Fruit fly (Drosophila melanogaster) whole organism, embryonic: ENCODE data around the gene fzy.

Experiments used
- Atf3 ChIP-seq: fragments of 200-800 bp; sonication (Bioruptor generic); optimal IDR thresholded peaks from 3 replicates; lab custom pipeline; 2016; ENCODE audit warnings: missing biosample characterization, missing genetic modification characterization
- Bdp1 ChIP-seq: fragments of 200-800 bp; sonication (Bioruptor generic); optimal IDR thresholded peaks from 3 replicates; lab custom pipeline; 2016; ENCODE audit warnings: missing biosample characterization, missing genetic modification characterization
- CG11085 ChIP-seq: fragments of 200-800 bp; sonication (Bioruptor generic); IDR thresholded peaks from 2 replicates; pipeline ENCODE4 v1.3.6; 2022; ENCODE audit warnings: missing biosample characterization, missing genetic modification characterization
- CG12236 ChIP-seq: fragments of 200-800 bp; sonication (Bioruptor generic); optimal IDR thresholded peaks from 2 replicates; lab custom pipeline; 2016; ENCODE audit warnings: missing biosample characterization, missing genetic modification characterization
- CG12744 ChIP-seq: fragments of 200-800 bp; sonication (Bioruptor generic); optimal IDR thresholded peaks from 2 replicates; lab custom pipeline; 2016; ENCODE audit warnings: missing biosample characterization, missing genetic modification characterization
- CG12942 ChIP-seq: fragments of 200-800 bp; sonication (Bioruptor generic); optimal IDR thresholded peaks from 3 replicates; lab custom pipeline; 2016; ENCODE audit warnings: missing biosample characterization, missing genetic modification characterization
- CG15073 ChIP-seq: fragments of 200-800 bp; sonication (Bioruptor generic); optimal IDR thresholded peaks from 2 replicates; lab custom pipeline; 2016; ENCODE audit warnings: missing biosample characterization, missing genetic modification characterization
- CG1603 ChIP-seq: fragments of 200-800 bp; sonication (Bioruptor generic); optimal IDR thresholded peaks from 2 replicates; lab custom pipeline; 2019; ENCODE audit warnings: missing biosample characterization, mild to moderate bottlenecking, missing genetic modification characterization, moderate library complexity
- CG18764 ChIP-seq: fragments of 200-800 bp; sonication (Bioruptor generic); optimal IDR thresholded peaks from 3 replicates; lab custom pipeline; 2016; ENCODE audit warnings: missing biosample characterization, missing genetic modification characterization
- CG3995 ChIP-seq: fragments of 200-800 bp; sonication (Bioruptor generic); optimal IDR thresholded peaks from 3 replicates; lab custom pipeline; 2016; ENCODE audit warnings: missing biosample characterization, missing genetic modification characterization
- CG4282 ChIP-seq: fragments of 200-800 bp; sonication (Bioruptor generic); optimal IDR thresholded peaks from 2 replicates; lab custom pipeline; 2016; ENCODE audit warnings: missing biosample characterization, missing genetic modification characterization
- CG4360 ChIP-seq: fragments of 200-800 bp; sonication (Bioruptor generic); IDR thresholded peaks from 2 replicates; pipeline ENCODE4 v1.3.6; 2022; ENCODE audit warnings: missing biosample characterization, missing genetic modification characterization
- CG4617 ChIP-seq: fragments of 200-800 bp; sonication (Bioruptor generic); optimal IDR thresholded peaks from 3 replicates; lab custom pipeline; 2016; ENCODE audit warnings: missing biosample characterization, missing genetic modification characterization, borderline replicate concordance
- CG5245 ChIP-seq: fragments of 200-800 bp; sonication (Bioruptor generic); optimal IDR thresholded peaks from 3 replicates; lab custom pipeline; 2016; ENCODE audit warnings: missing biosample characterization, missing genetic modification characterization
- CG6683 ChIP-seq: fragments of 200-800 bp; sonication (Bioruptor generic); optimal IDR thresholded peaks from 2 replicates; lab custom pipeline; 2017; ENCODE audit warnings: missing biosample characterization, mild to moderate bottlenecking, missing genetic modification characterization, missing genetic modification reagents
- CG7372 ChIP-seq: fragments of 200-800 bp; sonication (Bioruptor generic); IDR thresholded peaks from 2 replicates; pipeline ENCODE4 v1.3.6; 2022; ENCODE audit warnings: missing biosample characterization, missing genetic modification characterization
- CG8478 ChIP-seq: fragments of >200 bp; optimal IDR thresholded peaks from 2 replicates; lab custom pipeline; 2018
- CG9727 ChIP-seq: fragments of 200-800 bp; sonication (Bioruptor generic); optimal IDR thresholded peaks from 3 replicates; lab custom pipeline; 2017; ENCODE audit warnings: missing biosample characterization, mild to moderate bottlenecking, missing genetic modification characterization
- CrebB ChIP-seq: fragments of 200-800 bp; sonication (Bioruptor generic); optimal IDR thresholded peaks from 3 replicates; lab custom pipeline; 2018; ENCODE audit warnings: missing biosample characterization, mild to moderate bottlenecking, missing genetic modification characterization
- Dfd ChIP-seq, 2 experiments: fragments of >200 bp; optimal IDR thresholded peaks; 2 replicates each; lab custom pipeline; 2017; ENCODE audit warnings: missing biosample characterization in 2 of 2, missing genetic modification characterization in 2 of 2
- Dll ChIP-seq: fragments of 200-800 bp; sonication (Bioruptor generic); IDR thresholded peaks from 4 replicates; pipeline ENCODE4 v1.3.6; 2022; ENCODE audit warnings: missing biosample characterization, missing genetic modification characterization; ENCODE audit not compliant: partially characterized antibody
- Hey ChIP-seq: fragments of 200-800 bp; sonication (Bioruptor generic); optimal IDR thresholded peaks from 3 replicates; lab custom pipeline; 2018; ENCODE audit warnings: missing biosample characterization, mild to moderate bottlenecking, missing genetic modification characterization
- Lhr ChIP-seq: fragments of 200-800 bp; sonication (Bioruptor generic); optimal IDR thresholded peaks from 3 replicates; lab custom pipeline; 2017; ENCODE audit warnings: mild to moderate bottlenecking, missing biosample characterization, missing genetic modification reagents, missing genetic modification characterization
- Sin3A ChIP-seq: fragments of >200 bp; optimal IDR thresholded peaks from 2 replicates; lab custom pipeline; 2018
- Sox102F ChIP-seq: fragments of 200-800 bp; sonication (Bioruptor generic); optimal IDR thresholded peaks from 2 replicates; lab custom pipeline; 2018; ENCODE audit warnings: missing biosample characterization, mild to moderate bottlenecking, missing genetic modification characterization, moderate library complexity
- Usf ChIP-seq: fragments of 200-800 bp; sonication (Bioruptor generic); optimal IDR thresholded peaks from 2 replicates; lab custom pipeline; 2017; ENCODE audit warnings: missing genotype, missing biosample characterization, missing genetic modification characterization
- Xbp1 ChIP-seq: fragments of 200-800 bp; sonication (Bioruptor generic); optimal IDR thresholded peaks from 3 replicates; lab custom pipeline; 2016; ENCODE audit warnings: missing biosample characterization, mild to moderate bottlenecking, missing genetic modification characterization
- Xrp1 ChIP-seq: fragments of 200-800 bp; sonication (Bioruptor generic); IDR thresholded peaks from 2 replicates; pipeline ENCODE4 v1.3.6; 2022; ENCODE audit warnings: missing biosample characterization, missing genetic modification characterization
- YL-1 ChIP-seq: fragments of 200-800 bp; sonication (Bioruptor generic); optimal IDR thresholded peaks from 3 replicates; lab custom pipeline; 2017; ENCODE audit warnings: missing biosample characterization, mild to moderate bottlenecking, missing genetic modification characterization
- ac ChIP-seq: fragments of 200-800 bp; sonication (Bioruptor generic); optimal IDR thresholded peaks from 3 replicates; lab custom pipeline; 2017; ENCODE audit warnings: missing biosample characterization, mild to moderate bottlenecking, missing genetic modification characterization
- bab2 ChIP-seq: fragments of 200-800 bp; sonication (Bioruptor generic); optimal IDR thresholded peaks from 2 replicates; lab custom pipeline; 2016; ENCODE audit warnings: missing biosample characterization, missing genetic modification characterization
- bigmax ChIP-seq: fragments of 200-800 bp; sonication (Bioruptor generic); optimal IDR thresholded peaks from 2 replicates; lab custom pipeline; 2018; ENCODE audit warnings: missing biosample characterization, mild to moderate bottlenecking, missing genetic modification characterization
- bsh ChIP-seq, 2 experiments: fragments of 200-800 bp; sonication (Bioruptor generic); optimal IDR thresholded peaks; 2 replicates each; lab custom pipeline; 2017 to 2018; ENCODE audit warnings: mild to moderate bottlenecking in 2 of 2, missing biosample characterization in 2 of 2, missing genetic modification characterization in 2 of 2, moderate library complexity in 1 of 2
- btn ChIP-seq: fragments of 200-800 bp; sonication (Bioruptor generic); optimal IDR thresholded peaks from 2 replicates; lab custom pipeline; 2016; ENCODE audit warnings: missing biosample characterization, missing genetic modification characterization
- cad ChIP-seq: fragments of >200 bp; optimal IDR thresholded peaks from 2 replicates; lab custom pipeline; 2017; ENCODE audit warnings: missing biosample characterization, missing genetic modification characterization
- cato ChIP-seq: fragments of 200-800 bp; sonication (Bioruptor generic); optimal IDR thresholded peaks from 2 replicates; lab custom pipeline; 2016; ENCODE audit warnings: missing biosample characterization, missing genetic modification characterization, borderline replicate concordance
- chn ChIP-seq: fragments of 200-800 bp; sonication (Bioruptor generic); optimal IDR thresholded peaks from 2 replicates; lab custom pipeline; 2016; ENCODE audit warnings: missing biosample characterization, missing genetic modification characterization
- ci ChIP-seq: fragments of 200-800 bp; sonication (Bioruptor generic); IDR thresholded peaks from 3 replicates; pipeline ENCODE4 v1.3.6; 2022; ENCODE audit warnings: missing biosample characterization, missing genetic modification characterization
- cwo ChIP-seq: fragments of 200-800 bp; sonication (Bioruptor generic); optimal IDR thresholded peaks from 3 replicates; lab custom pipeline; 2017; ENCODE audit warnings: missing biosample characterization, missing genetic modification characterization, mild to moderate bottlenecking, moderate library complexity, missing genetic modification reagents
- fd3F ChIP-seq: fragments of 200-800 bp; sonication (Bioruptor generic); optimal IDR thresholded peaks from 2 replicates; lab custom pipeline; 2018; ENCODE audit warnings: missing biosample characterization, mild to moderate bottlenecking, missing genetic modification characterization, moderate library complexity
- gt ChIP-seq: fragments of 200-800 bp; sonication (Bioruptor generic); IDR thresholded peaks from 2 replicates; pipeline ENCODE4 v1.3.6; 2022; ENCODE audit warnings: missing biosample characterization, missing genetic modification characterization
- h ChIP-seq: fragments of >200 bp; optimal IDR thresholded peaks from 2 replicates; lab custom pipeline; 2017
- luna ChIP-seq: fragments of 200-800 bp; sonication (Bioruptor generic); optimal IDR thresholded peaks from 2 replicates; lab custom pipeline; 2016; ENCODE audit warnings: missing biosample characterization, missing genetic modification characterization
- phol ChIP-seq: fragments of 200-800 bp; sonication (Bioruptor generic); optimal IDR thresholded peaks from 3 replicates; lab custom pipeline; 2018; ENCODE audit warnings: missing biosample characterization, mild to moderate bottlenecking, missing genetic modification characterization, moderate library complexity
- pita ChIP-seq: fragments of 200-800 bp; sonication (Bioruptor generic); optimal IDR thresholded peaks from 2 replicates; lab custom pipeline; 2017; ENCODE audit warnings: missing biosample characterization, mild to moderate bottlenecking, missing genetic modification characterization
- prd ChIP-seq, 3 experiments: fragments of >200 bp in 2 of 3; fragments of 200-800 bp in 1 of 3; sonication (Bioruptor generic) in 1 of 3; optimal IDR thresholded peaks in 2 of 3; IDR thresholded peaks in 1 of 3; 2 replicates in 2 of 3; 3 replicates in 1 of 3; pipeline versions ENCODE4 v1.3.6 to Lab custom; 2017 to 2022; ENCODE audit warnings: missing biosample characterization in 1 of 3, missing genetic modification characterization in 1 of 3
- psq ChIP-seq: fragments of 200-800 bp; sonication (Bioruptor generic); optimal IDR thresholded peaks from 2 replicates; lab custom pipeline; 2017; ENCODE audit warnings: missing biosample characterization, missing genetic modification characterization
- pum ChIP-seq: fragments of 200-800 bp; sonication (Bioruptor generic); optimal IDR thresholded peaks from 2 replicates; lab custom pipeline; 2016; ENCODE audit warnings: missing biosample characterization, missing genetic modification characterization
- sr ChIP-seq: fragments of 200-800 bp; sonication (Bioruptor generic); IDR thresholded peaks from 3 replicates; pipeline ENCODE4 v1.3.6; 2022; ENCODE audit warnings: missing biosample characterization, missing genetic modification characterization
- zen2 ChIP-seq: fragments of 200-800 bp; sonication (Bioruptor generic); IDR thresholded peaks from 3 replicates; pipeline ENCODE4 v1.3.6; 2022; ENCODE audit warnings: missing biosample characterization, missing genetic modification characterization; ENCODE audit not compliant: partially characterized antibody

Gene fzy

dm6 chr2L:16325515-16326257, 14.9 kb downstream of the fzy start, which contains the start of gene cact (continued):
- TF ChIP-seq Lhr, result peak; percentile 87
- peak; percentile 89 for TF ChIP-seq cwo (GFP tag; lab: Kevin White, UChicago)
- TF ChIP-seq Sox102F, result peak; percentile 95
- peak; percentile 71; the same call in 1 of the 2 replicates for TF ChIP-seq gt (GFP tag; lab: Robert Waterston, UW)
- peak; percentile 41 for TF ChIP-seq CG4617 (GFP tag; lab: Kevin White, UChicago)
- peak; percentile 89 for TF ChIP-seq Bdp1 (GFP tag; lab: Kevin White, UChicago)
- TF ChIP-seq Dll (GFP tag; lab: Robert Waterston, UW), result peak; percentile 66
- TF ChIP-seq zen2 (GFP tag; lab: Robert Waterston, UW), result no peak
- peak; percentile 25; the same call in 1 of the 3 replicates for TF ChIP-seq sr
- peak; percentile 58 for TF ChIP-seq Hey (tag; lab: Kevin White, UChicago)
- TF ChIP-seq CG5245 (GFP tag; lab: Kevin White, UChicago), result peak; percentile 82
- peak; percentile 79 for TF ChIP-seq CG4282 (GFP tag; lab: Kevin White, UChicago)
- peak; percentile 92 for TF ChIP-seq CG12236 (GFP tag; lab: Kevin White, UChicago)
- TF ChIP-seq CG8478 (lab: Kevin White, UChicago), result no peak
- TF ChIP-seq CrebB, result peak; percentile 81
- TF ChIP-seq cato (GFP tag; lab: Kevin White, UChicago), result peak; percentile 86
- TF ChIP-seq CG6683 (GFP tag; lab: Kevin White, UChicago), result peak; percentile 79
- TF ChIP-seq Dfd (GFP tag; optimal IDR thresholded peaks at IDR 0.05; lab: Kevin White, UChicago), result no peak
- no peak for TF ChIP-seq pita (GFP tag; lab: Kevin White, UChicago)
- TF ChIP-seq Atf3 (GFP tag; lab: Kevin White, UChicago), result peak; percentile 91
- TF ChIP-seq CG12744 (GFP tag; lab: Kevin White, UChicago), result peak; percentile 93
- TF ChIP-seq Sin3A (lab: Kevin White, UChicago), result peak; percentile 45
- peak; percentile 41 to 94 for TF ChIP-seq bsh (GFP tag; optimal IDR thresholded peaks at IDR 0.05; lab: Kevin White, UChicago)
- peak; percentile 68 for TF ChIP-seq luna (GFP tag; lab: Kevin White, UChicago)
- peak; percentile 72 for TF ChIP-seq psq (GFP tag; lab: Kevin White, UChicago)
- TF ChIP-seq CG15073 (GFP tag; lab: Kevin White, UChicago), result peak; percentile 63
- peak; percentile 90 for TF ChIP-seq CG12942 (GFP tag; lab: Kevin White, UChicago)
- TF ChIP-seq phol (tag; lab: Kevin White, UChicago), result peak; percentile 95
- peak; percentile 94 for TF ChIP-seq chn
- TF ChIP-seq CG4360 (GFP tag; lab: Robert Waterston, UW), result peak; percentile 90
- peak; percentile 85 for TF ChIP-seq CG18764 (GFP tag; lab: Kevin White, UChicago)
- TF ChIP-seq btn (GFP tag; lab: Kevin White, UChicago), result peak; percentile 77
- TF ChIP-seq ci (GFP tag; lab: Robert Waterston, UW), result peak; percentile 89
- TF ChIP-seq Xbp1, result peak; percentile 96
- peak; percentile 4 for TF ChIP-seq bigmax (GFP tag; lab: Kevin White, UChicago)
- TF ChIP-seq prd (optimal IDR thresholded peaks at IDR 0.05; lab: Kevin White, UChicago), result no peak
- peak; percentile 94 for TF ChIP-seq prd (GFP tag; IDR thresholded peaks at IDR 0.05; lab: Robert Waterston, UW)
- peak; percentile 70 for TF ChIP-seq YL-1 (GFP tag; lab: Kevin White, UChicago)
- peak; percentile 72 for TF ChIP-seq ac
- TF ChIP-seq pum, result peak; percentile 96
- TF ChIP-seq Usf (GFP tag; lab: Kevin White, UChicago), result peak; percentile 80
- TF ChIP-seq CG11085, result peak; percentile 71
- TF ChIP-seq cad (GFP tag; lab: Kevin White, UChicago), result no peak
- TF ChIP-seq CG9727, result peak; percentile 95
- TF ChIP-seq CG7372 (GFP tag; lab: Robert Waterston, UW), result peak; percentile 84
- no peak for TF ChIP-seq h (lab: Kevin White, UChicago)
- peak; percentile 50 for TF ChIP-seq CG1603
- peak; percentile 56 for TF ChIP-seq CG3995
- TF ChIP-seq Xrp1, result peak; percentile 95
- peak; percentile 88 for TF ChIP-seq fd3F
- TF ChIP-seq bab2, result peak; percentile 94
